Fruit fly (Drosophila melanogaster) whole organism, pupa: ENCODE data around the gene Eig71Ec.
A peak's percentile ranks its signal among the peaks of the same experiment; 100 is the strongest.

ENCODE experiments used
- CG10348 ChIP-seq: fragments of 200-800 bp; sonication (Bioruptor generic); IDR thresholded peaks from 2 replicates; pipeline ENCODE4 v1.3.6; 2022; ENCODE audit warnings: missing biosample characterization, missing genetic modification characterization
- CG12605 ChIP-seq: fragments of 200-800 bp; sonication (Bioruptor generic); IDR thresholded peaks from 2 replicates; pipeline ENCODE4 v1.3.6; 2022; ENCODE audit warnings: missing biosample characterization, missing genetic modification characterization
- CG13204 ChIP-seq: fragments of 200-800 bp; sonication (Bioruptor generic); optimal IDR thresholded peaks from 2 replicates; lab custom pipeline; 2018; ENCODE audit warnings: missing biosample characterization, mild to moderate bottlenecking, missing genetic modification characterization, moderate library complexity
- CG14655 ChIP-seq: fragments of 200-800 bp; sonication (Bioruptor generic); optimal IDR thresholded peaks from 3 replicates; lab custom pipeline; 2017; ENCODE audit warnings: mild to moderate bottlenecking, missing biosample characterization, missing genetic modification reagents, missing genetic modification characterization
- CG15710 ChIP-seq: fragments of 200-800 bp; sonication (Bioruptor generic); optimal IDR thresholded peaks from 2 replicates; lab custom pipeline; 2018; ENCODE audit warnings: missing biosample characterization, mild to moderate bottlenecking, missing genetic modification characterization, moderate library complexity
- CG17806 ChIP-seq: fragments of 200-800 bp; sonication (Bioruptor generic); optimal IDR thresholded peaks from 2 replicates; lab custom pipeline; 2018; ENCODE audit warnings: missing biosample characterization, mild to moderate bottlenecking, missing genetic modification characterization, moderate library complexity
- CG32121 ChIP-seq: fragments of 200-800 bp; sonication (Bioruptor generic); IDR thresholded peaks from 2 replicates; pipeline ENCODE4 v1.3.6; 2022; ENCODE audit warnings: missing biosample characterization, missing genetic modification characterization
- CG34367 ChIP-seq: fragments of 200-800 bp; sonication (Bioruptor generic); optimal IDR thresholded peaks from 2 replicates; lab custom pipeline; 2018; ENCODE audit warnings: missing biosample characterization, mild to moderate bottlenecking, missing genetic modification characterization
- CG4496 ChIP-seq: fragments of 200-800 bp; sonication (Bioruptor generic); IDR thresholded peaks from 3 replicates; pipeline ENCODE4 v1.3.6; 2022; ENCODE audit warnings: missing biosample characterization, missing genetic modification characterization
- CG8159 ChIP-seq: fragments of 200-800 bp; sonication (Bioruptor generic); optimal IDR thresholded peaks from 3 replicates; lab custom pipeline; 2018; ENCODE audit warnings: missing biosample characterization, mild to moderate bottlenecking, missing genetic modification characterization, moderate library complexity
- CG8301 ChIP-seq: fragments of 200-800 bp; sonication (Bioruptor generic); optimal IDR thresholded peaks from 2 replicates; lab custom pipeline; 2018; ENCODE audit warnings: missing biosample characterization, mild to moderate bottlenecking, missing genetic modification characterization
- CG9948 ChIP-seq: fragments of 200-800 bp; sonication (Bioruptor generic); optimal IDR thresholded peaks from 2 replicates; lab custom pipeline; 2018; ENCODE audit warnings: missing biosample characterization, mild to moderate bottlenecking, missing genetic modification characterization, moderate library complexity
- D1 ChIP-seq: fragments of 200-800 bp; sonication (Bioruptor generic); optimal IDR thresholded peaks from 2 replicates; lab custom pipeline; 2018; ENCODE audit warnings: missing biosample characterization, mild to moderate bottlenecking, missing genetic modification characterization, moderate library complexity
- EcR ChIP-seq: fragments of 200-800 bp; sonication (Bioruptor generic); optimal IDR thresholded peaks from 3 replicates; lab custom pipeline; 2019; ENCODE audit warnings: missing biosample characterization, missing genetic modification characterization, mild to moderate bottlenecking, moderate library complexity, missing genetic modification reagents
- Ets98B ChIP-seq: fragments of 200-800 bp; sonication (Bioruptor generic); IDR thresholded peaks from 2 replicates; pipeline ENCODE4 v1.3.6; 2022; ENCODE audit warnings: missing biosample characterization, missing genetic modification characterization
- Pif1A ChIP-seq: fragments of 200-800 bp; sonication (Bioruptor generic); optimal IDR thresholded peaks from 3 replicates; lab custom pipeline; 2016; ENCODE audit warnings: missing biosample characterization, missing genetic modification characterization
- Pif1B ChIP-seq: fragments of 200-800 bp; sonication (Bioruptor generic); optimal IDR thresholded peaks from 3 replicates; lab custom pipeline; 2016; ENCODE audit warnings: missing biosample characterization, missing genetic modification characterization
- Snoo ChIP-seq: fragments of 200-800 bp; sonication (Bioruptor generic); optimal IDR thresholded peaks from 3 replicates; lab custom pipeline; 2017; ENCODE audit warnings: missing biosample characterization, mild to moderate bottlenecking, missing genetic modification characterization, inconsistent platforms
- fd96Ca ChIP-seq: fragments of 200-800 bp; sonication (Bioruptor generic); IDR thresholded peaks from 3 replicates; pipeline ENCODE4 v1.3.6; 2022; ENCODE audit warnings: missing biosample characterization, missing genetic modification characterization
- gl ChIP-seq: fragments of 200-800 bp; sonication (Bioruptor generic); optimal IDR thresholded peaks from 2 replicates; lab custom pipeline; 2018; ENCODE audit warnings: missing biosample characterization, mild to moderate bottlenecking, missing genetic modification characterization
- rn ChIP-seq: fragments of 200-800 bp; sonication (Bioruptor generic); IDR thresholded peaks from 2 replicates; pipeline ENCODE4 v1.3.6; 2022; ENCODE audit warnings: missing biosample characterization, missing genetic modification characterization

The Eig71Ec gene

DNA sequence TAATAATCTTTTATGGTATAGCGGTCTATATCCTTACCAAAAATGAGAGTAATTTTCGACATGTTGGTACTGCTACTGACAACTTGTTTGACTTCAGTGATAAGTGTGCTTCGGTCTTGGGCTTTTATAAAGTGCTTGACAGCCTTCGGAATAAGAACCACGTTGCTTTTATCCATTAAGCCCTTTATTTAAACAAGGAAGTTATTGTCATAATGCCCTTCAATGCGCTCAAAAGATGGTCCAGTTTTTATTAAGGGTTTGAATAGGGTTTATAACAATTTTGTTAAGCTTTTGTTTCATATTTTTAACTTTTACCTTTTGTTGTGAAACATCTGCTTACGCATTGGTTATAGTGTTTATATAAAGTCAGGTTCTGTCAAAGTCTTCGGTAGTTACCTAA is at the start of gene Eig71Ec, which contains the start of gene Eig71Ed:
Gene Eig71Ec, minus strand, starts transcription at position 101 of the 400 bp plus-strand sequence.
Gene Eig71Ed, plus strand, starts transcription at position 384 of the 400 bp plus-strand sequence.
- TF ChIP-seq gl (tag; lab: Kevin White, UChicago), result no peak
- TF ChIP-seq CG9948 (tag; lab: Kevin White, UChicago), result no peak
- no peak for TF ChIP-seq CG12605 (GFP tag; lab: Robert Waterston, UW)

DNA sequence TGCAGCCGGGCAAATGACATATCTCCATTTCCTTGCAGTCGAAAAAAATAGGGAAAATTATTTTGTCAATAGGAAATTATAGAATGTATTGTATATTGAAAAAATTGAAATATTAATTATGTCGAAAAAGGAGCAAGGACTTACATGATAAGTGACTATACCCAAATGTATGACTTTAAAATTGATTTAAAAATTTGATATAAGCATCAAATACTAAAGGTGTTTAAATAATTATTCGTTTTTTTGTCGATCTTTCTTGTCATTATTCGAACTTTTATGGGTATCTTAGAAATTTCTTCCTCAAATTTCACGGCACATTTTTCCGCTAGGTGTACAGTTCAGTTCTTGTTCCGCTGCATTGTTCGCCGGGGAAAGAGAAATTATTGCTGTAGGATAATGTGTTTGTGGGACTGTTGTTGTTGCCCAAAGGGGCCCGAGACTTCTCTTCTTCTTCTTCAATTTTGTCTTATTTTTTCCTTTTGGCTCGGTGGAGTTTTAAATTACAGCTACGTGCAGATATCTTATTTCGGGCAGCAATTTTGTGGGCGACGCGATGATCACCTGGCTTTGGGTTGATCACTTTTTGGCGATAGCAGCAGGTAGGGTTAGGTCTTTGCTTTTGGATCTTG is 48.4 kb upstream of the Eig71Ec start:
- TF ChIP-seq Pif1A (GFP tag; lab: Kevin White, UChicago) (peak; percentile 47), fd96Ca (GFP tag; lab: Robert Waterston, UW) (no peak), CG8159 (peak; percentile 82), CG17806 (tag; lab: Kevin White, UChicago) (peak; percentile 83), CG9948 (tag; lab: Kevin White, UChicago) (peak; percentile 85), Ets98B (GFP tag; lab: Robert Waterston, UW) (no peak), CG8301 (tag; lab: Kevin White, UChicago) (peak; percentile 39), CG12605 (GFP tag; lab: Robert Waterston, UW) (no peak), CG34367 (tag; lab: Kevin White, UChicago) (peak; percentile 80), CG13204 (GFP tag; lab: Kevin White, UChicago) (no peak), CG10348 (GFP tag; lab: Robert Waterston, UW) (no peak), EcR (no peak), Snoo (peak; percentile 82), CG14655 (GFP tag; lab: Kevin White, UChicago) (peak; percentile 73), CG32121 (GFP tag; lab: Robert Waterston, UW) (no peak), CG15710 (tag; lab: Kevin White, UChicago) (peak; percentile 80), D1 (peak; percentile 85), CG4496 (no peak), gl (tag; lab: Kevin White, UChicago) (no peak), Pif1B (peak; percentile 15)

DNA sequence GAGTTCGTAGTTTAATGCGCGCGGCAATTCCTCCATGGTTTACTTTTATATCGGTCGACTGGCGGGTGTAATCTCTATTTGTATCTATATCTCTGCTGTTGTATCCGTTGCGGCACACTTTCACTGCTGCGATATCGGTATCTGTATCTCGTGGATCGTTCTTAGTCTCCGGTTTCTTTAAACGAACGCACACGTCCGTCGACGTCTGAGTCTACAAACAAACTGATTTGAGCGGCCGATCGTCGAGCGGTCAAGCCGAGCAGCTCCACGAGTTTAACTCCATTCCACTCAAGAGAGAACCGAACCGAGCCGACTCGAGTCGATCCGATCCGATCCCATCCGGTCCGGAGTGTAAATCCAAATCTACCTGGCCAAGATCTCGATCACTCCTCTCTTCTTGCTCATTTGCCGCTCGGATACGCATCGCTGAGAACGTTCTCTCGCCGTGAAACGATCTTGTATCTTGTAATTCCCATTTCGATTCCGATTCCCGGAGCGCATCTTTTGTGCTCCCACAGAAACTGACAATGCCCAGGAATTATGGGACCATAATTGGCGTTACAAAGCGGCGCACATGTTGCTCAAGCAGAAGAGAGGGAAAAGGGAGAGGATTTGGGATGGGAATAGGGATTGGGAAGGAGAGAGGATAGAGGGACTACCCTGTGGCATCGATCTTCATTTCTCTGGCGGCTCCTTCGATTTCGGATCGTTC is 47.7 kb upstream of the Eig71Ec start, which contains the start of gene comm2:
Gene comm2, minus strand, starts transcription at position 225 of the 712 bp plus-strand sequence.
- TF ChIP-seq CG10348 (GFP tag; lab: Robert Waterston, UW) (no peak), EcR (peak; percentile 10), Pif1B (peak; percentile 16), Ets98B (GFP tag; lab: Robert Waterston, UW) (peak; percentile 26; the same call in 1 of the 2 replicates), CG32121 (GFP tag; lab: Robert Waterston, UW) (no peak), CG13204 (GFP tag; lab: Kevin White, UChicago) (peak; percentile 17), CG4496 (peak; percentile 48; the same call in 2 of the 3 replicates)

DNA sequence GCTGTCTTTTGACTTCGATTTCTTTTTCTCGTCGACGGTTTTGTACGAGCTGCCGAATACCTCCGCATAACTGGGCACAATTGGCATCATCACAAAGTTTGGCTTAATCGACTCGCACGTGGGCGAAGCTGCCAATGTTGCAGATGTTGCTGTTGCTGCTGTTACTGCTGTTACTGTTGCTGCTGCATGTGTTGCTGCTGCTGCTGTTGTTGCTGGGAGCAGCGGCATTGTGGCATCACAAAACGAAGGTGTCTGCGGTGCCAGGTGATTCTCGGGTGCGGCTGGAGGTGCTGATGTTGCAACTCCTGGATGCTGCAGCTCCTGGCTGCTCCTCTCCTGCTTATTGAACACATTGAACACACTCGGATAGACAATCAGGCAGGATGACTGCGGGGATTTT is 45.9 kb upstream of the Eig71Ec start:
- no peak for TF ChIP-seq fd96Ca (GFP tag; lab: Robert Waterston, UW)
- TF ChIP-seq CG13204 (GFP tag; lab: Kevin White, UChicago), result no peak
- TF ChIP-seq Pif1B, result no peak
- TF ChIP-seq rn (GFP tag; lab: Robert Waterston, UW), result no peak
- no peak for TF ChIP-seq Ets98B (GFP tag; lab: Robert Waterston, UW)
- TF ChIP-seq CG4496, result no peak
- TF ChIP-seq CG12605 (GFP tag; lab: Robert Waterston, UW), result no peak
- no peak for TF ChIP-seq CG8159
- TF ChIP-seq gl (tag; lab: Kevin White, UChicago), result no peak
- TF ChIP-seq CG9948 (tag; lab: Kevin White, UChicago), result no peak
- no peak for TF ChIP-seq Snoo

DNA sequence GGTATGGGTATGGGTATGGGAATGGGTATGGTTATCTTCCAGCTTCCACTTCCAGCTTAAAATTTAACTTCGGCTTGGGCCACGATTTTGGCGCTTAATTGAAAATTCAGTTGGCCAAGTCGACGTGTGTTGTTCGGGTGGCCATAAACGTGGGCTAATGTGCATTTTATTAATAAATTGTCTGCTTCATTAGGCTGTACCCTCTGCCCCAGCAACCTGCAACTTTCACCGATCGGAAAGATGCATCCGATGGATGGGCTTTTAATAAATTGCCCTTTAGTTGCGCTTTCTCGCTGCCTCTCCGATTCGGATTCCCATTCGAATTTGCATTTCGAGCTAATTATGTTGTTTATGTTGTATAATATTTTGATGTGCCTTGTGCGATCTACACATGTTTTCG is 43.1 kb upstream of the Eig71Ec start:
- TF ChIP-seq Pif1B (no peak), CG8301 (tag; lab: Kevin White, UChicago) (no peak), CG9948 (tag; lab: Kevin White, UChicago) (no peak), CG4496 (0 out of 3 replicates have a peak, but pooled peaks have one; percentile 48)

DNA sequence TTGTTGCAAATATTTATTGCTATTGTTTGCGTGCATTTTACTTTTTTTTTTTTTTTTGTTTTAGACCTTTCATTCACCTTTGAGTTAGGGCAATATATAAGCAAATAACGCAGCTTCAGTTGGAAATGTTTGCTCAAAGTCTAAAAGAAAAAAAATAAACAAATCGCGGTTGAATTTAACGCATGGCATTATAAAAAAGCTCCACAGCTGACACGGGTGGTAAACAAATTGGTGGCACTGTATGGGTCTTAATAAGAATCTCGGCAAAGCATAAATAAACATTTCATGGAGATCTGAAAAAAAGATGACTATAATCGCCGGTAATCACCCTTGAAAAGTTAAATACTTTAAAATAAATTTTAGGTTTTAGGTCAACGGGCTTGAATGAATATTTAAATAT is 42.4 kb upstream of the Eig71Ec start:
- no peak for TF ChIP-seq CG4496
- TF ChIP-seq Snoo, result no peak
- TF ChIP-seq Ets98B (GFP tag; lab: Robert Waterston, UW), result no peak
- TF ChIP-seq CG8301 (tag; lab: Kevin White, UChicago), result no peak
- no peak for TF ChIP-seq gl (tag; lab: Kevin White, UChicago)
- no peak for TF ChIP-seq CG13204 (GFP tag; lab: Kevin White, UChicago)
- no peak for TF ChIP-seq CG12605 (GFP tag; lab: Robert Waterston, UW)
- TF ChIP-seq CG10348 (GFP tag; lab: Robert Waterston, UW), result no peak
- no peak for TF ChIP-seq CG15710 (tag; lab: Kevin White, UChicago)
- TF ChIP-seq CG14655 (GFP tag; lab: Kevin White, UChicago), result no peak
- TF ChIP-seq EcR, result no peak
- no peak for TF ChIP-seq CG8159
- no peak for TF ChIP-seq Pif1A (GFP tag; lab: Kevin White, UChicago)
- TF ChIP-seq Pif1B, result no peak
- TF ChIP-seq CG32121 (GFP tag; lab: Robert Waterston, UW), result no peak
- TF ChIP-seq CG17806 (tag; lab: Kevin White, UChicago), result no peak
- TF ChIP-seq D1, result no peak
- no peak for TF ChIP-seq CG34367 (tag; lab: Kevin White, UChicago)
